Worm (Caenorhabditis elegans) whole organism, L4 larva: ENCODE results near the gene dpy-7.

Source experiments
- D1046.2 ChIP-seq: fragments of 200-800 bp; sonication (Bioruptor generic); IDR thresholded peaks from 2 replicates; pipeline ENCODE4 v1.3.6; 2022; ENCODE audit warnings: missing genetic modification characterization, missing compliant biosample characterization
- F37D6.2 ChIP-seq: sonication (generic microtip); optimal IDR thresholded peaks from 2 replicates; lab custom pipeline; 2016; ENCODE audit warnings: mild to moderate bottlenecking, missing genetic modification characterization, missing compliant biosample characterization
- F49E8.2 ChIP-seq: sonication (generic microtip); optimal IDR thresholded peaks from 2 replicates; lab custom pipeline; 2016; ENCODE audit warnings: missing compliant biosample characterization, mild to moderate bottlenecking, missing genetic modification characterization, borderline replicate concordance
- T20F7.1 ChIP-seq: fragments of 200-800 bp; sonication (Bioruptor generic); optimal IDR thresholded peaks from 2 replicates; lab custom pipeline; 2018; ENCODE audit warnings: mild to moderate bottlenecking, missing genetic modification characterization, missing compliant biosample characterization
- Y105C5A.15 ChIP-seq: fragments of 200-800 bp; sonication (Bioruptor generic); IDR thresholded peaks from 2 replicates; pipeline ENCODE4 v1.3.6; 2022; ENCODE audit warnings: missing genetic modification characterization, missing compliant biosample characterization
- Y48G9A.11 ChIP-seq: fragments of 200-800 bp; sonication (Bioruptor generic); IDR thresholded peaks from 2 replicates; pipeline ENCODE4 v1.3.6; 2022; ENCODE audit warnings: missing genetic modification reagents, missing genetic modification characterization, missing compliant biosample characterization
- Y5F2A.4 ChIP-seq: fragments of 200-800 bp; sonication (Bioruptor generic); optimal IDR thresholded peaks from 2 replicates; lab custom pipeline; 2018; ENCODE audit warnings: mild to moderate bottlenecking, missing genetic modification characterization, missing compliant biosample characterization
- Y75B8A.6 ChIP-seq: fragments of 200-800 bp; sonication (Bioruptor generic); IDR thresholded peaks from 2 replicates; pipeline ENCODE4 v1.3.6; 2022; ENCODE audit warnings: missing genetic modification reagents, missing genetic modification characterization, missing compliant biosample characterization
- ZK337.2 ChIP-seq: fragments of 200-800 bp; sonication (Bioruptor generic); IDR thresholded peaks from 2 replicates; pipeline ENCODE4 v1.3.6; 2022; ENCODE audit warnings: missing genetic modification reagents, missing genetic modification characterization, missing compliant biosample characterization
- aly-2 ChIP-seq: sonication (generic microtip); optimal IDR thresholded peaks from 2 replicates; lab custom pipeline; 2018; ENCODE audit warnings: missing biosample characterization, missing genetic modification characterization
- arid-1 ChIP-seq: fragments of 200-800 bp; sonication (Bioruptor generic); conservative IDR thresholded peaks from 2 replicates; pipeline ENCODE4 v1.3.6; 2022; ENCODE audit warnings: missing genetic modification reagents, missing genetic modification characterization, missing compliant biosample characterization
- ceh-44 ChIP-seq: fragments of 200-800 bp; sonication (Bioruptor generic); IDR thresholded peaks from 2 replicates; pipeline ENCODE4 v1.3.6; 2022; ENCODE audit warnings: missing genetic modification reagents, missing genetic modification characterization, missing compliant biosample characterization
- ceh-62 ChIP-seq: sonication (generic microtip); optimal IDR thresholded peaks from 2 replicates; lab custom pipeline; 2017; ENCODE audit warnings: missing biosample characterization, missing genetic modification characterization
- ces-1 ChIP-seq: fragments of 150-350 bp; sonication (generic microtip); optimal IDR thresholded peaks from 4 replicates; lab custom pipeline; 2014; ENCODE audit warnings: missing biosample characterization, missing genetic modification reagents, missing genetic modification characterization
- daf-19 ChIP-seq: fragments of 200-800 bp; sonication (Bioruptor generic); conservative IDR thresholded peaks from 2 replicates; pipeline ENCODE4 v1.3.6; 2022; ENCODE audit warnings: missing genetic modification characterization, missing compliant biosample characterization
- dmd-9 ChIP-seq: fragments of 200-800 bp; sonication (Bioruptor generic); IDR thresholded peaks from 2 replicates; pipeline ENCODE4 v1.3.6; 2022; ENCODE audit warnings: missing genetic modification reagents, missing genetic modification characterization, missing compliant biosample characterization
- hif-1 ChIP-seq, 2 experiments: sonication (generic microtip); optimal IDR thresholded peaks; 2 replicates each; lab custom pipeline; 2016 to 2017; ENCODE audit warnings: missing compliant biosample characterization in 2 of 2, missing genetic modification characterization in 2 of 2, missing genetic modification reagents in 2 of 2, missing genotype in 2 of 2, mild to moderate bottlenecking in 1 of 2
- hlh-11 ChIP-seq: fragments of 200-800 bp; sonication (Bioruptor generic); optimal IDR thresholded peaks from 2 replicates; lab custom pipeline; 2018; ENCODE audit warnings: mild to moderate bottlenecking, missing genetic modification characterization, missing compliant biosample characterization
- lin-13 ChIP-seq: fragments of 150-350 bp; optimal IDR thresholded peaks from 2 replicates; lab custom pipeline; 2014; ENCODE audit warnings: missing biosample characterization, missing genetic modification reagents, missing genetic modification characterization
- lir-3 ChIP-seq: sonication (generic microtip); optimal IDR thresholded peaks from 2 replicates; lab custom pipeline; 2016; ENCODE audit warnings: mild to moderate bottlenecking, missing genetic modification characterization, missing compliant biosample characterization
- madf-5 ChIP-seq, 2 experiments: fragments of 200-800 bp; sonication (Bioruptor generic); IDR thresholded peaks; 2 replicates each; pipeline ENCODE4 v1.3.6; 2022; ENCODE audit warnings: missing compliant biosample characterization in 2 of 2, missing genetic modification characterization in 2 of 2
- mep-1 ChIP-seq: fragments of 150-350 bp; sonication (generic microtip); optimal IDR thresholded peaks from 3 replicates; lab custom pipeline; 2014; ENCODE audit warnings: missing biosample characterization, missing genetic modification characterization
- mes-2 ChIP-seq: sonication (generic microtip); optimal IDR thresholded peaks from 2 replicates; lab custom pipeline; 2016; ENCODE audit warnings: missing genotype, mild to moderate bottlenecking, missing genetic modification characterization, missing compliant biosample characterization; ENCODE audit not compliant: poor library complexity, severe bottlenecking
- nhr-10 ChIP-seq: fragments of 150-350 bp; optimal IDR thresholded peaks from 2 replicates; lab custom pipeline; 2014; ENCODE audit warnings: missing biosample characterization, missing genetic modification characterization
- nhr-11 ChIP-seq: fragments of 150-350 bp; optimal IDR thresholded peaks from 2 replicates; lab custom pipeline; 2014; ENCODE audit warnings: missing biosample characterization, missing genetic modification characterization
- nhr-237 ChIP-seq: sonication (generic microtip); optimal IDR thresholded peaks from 2 replicates; lab custom pipeline; 2017; ENCODE audit warnings: missing biosample characterization, missing genetic modification characterization
- nhr-41 ChIP-seq: fragments of 200-800 bp; sonication (Bioruptor generic); IDR thresholded peaks from 2 replicates; pipeline ENCODE4 v1.3.6; 2022; ENCODE audit warnings: missing genetic modification reagents, missing genetic modification characterization, missing compliant biosample characterization
- saeg-2 ChIP-seq: fragments of 200-800 bp; sonication (Bioruptor generic); IDR thresholded peaks from 2 replicates; pipeline ENCODE4 v1.3.6; 2022; ENCODE audit warnings: missing genetic modification reagents, missing genetic modification characterization, missing compliant biosample characterization
- sdz-12 ChIP-seq: fragments of 200-800 bp; sonication (Bioruptor generic); optimal IDR thresholded peaks from 2 replicates; lab custom pipeline; 2018; ENCODE audit warnings: mild to moderate bottlenecking, missing genetic modification characterization, missing compliant biosample characterization
- set-16 ChIP-seq: fragments of 200-800 bp; sonication (Bioruptor generic); IDR thresholded peaks from 2 replicates; pipeline ENCODE4 v1.3.6; 2022; ENCODE audit warnings: missing genetic modification reagents, missing genetic modification characterization, missing compliant biosample characterization
- snpc-4 ChIP-seq: fragments of 150-350 bp; optimal IDR thresholded peaks from 2 replicates; lab custom pipeline; 2014; ENCODE audit warnings: missing biosample characterization, missing genetic modification characterization
- tra-1 ChIP-seq: fragments of 200-800 bp; sonication (Bioruptor generic); IDR thresholded peaks from 2 replicates; pipeline ENCODE4 v1.3.6; 2022; ENCODE audit warnings: missing genetic modification reagents, missing genetic modification characterization, missing compliant biosample characterization
- unc-62 ChIP-seq, 3 experiments: fragments of 150-350 bp in 1 of 3; sonication (generic microtip); optimal IDR thresholded peaks in 2 of 3; peaks in 1 of 3; 1 replicate in 1 of 3; 2 replicates in 2 of 3; lab custom pipeline; 2014 to 2017; ENCODE audit warnings: missing biosample characterization in 3 of 3, missing genetic modification characterization in 3 of 3, missing genetic modification reagents in 3 of 3, missing genotype in 1 of 3
- zag-1 ChIP-seq: fragments of 150-350 bp; optimal IDR thresholded peaks from 2 replicates; lab custom pipeline; 2014; ENCODE audit warnings: missing biosample characterization, missing genetic modification characterization
- ztf-7 ChIP-seq: fragments of 150-350 bp; optimal IDR thresholded peaks from 2 replicates; lab custom pipeline; 2014; ENCODE audit warnings: missing biosample characterization, missing genetic modification characterization

Gene dpy-7

ce11 chrX:7548158-7548557 is 10.6 kb upstream of the dpy-7 start, which contains the start of gene F46C8.1:
Gene F46C8.1, plus strand, starts transcription at chrX:7548458.
- TF ChIP-seq mes-2 (no peak), Y75B8A.6 (GFP tag; lab: Robert Waterston, UW) (no peak), zag-1 (no peak), nhr-11 (tag; lab: Kevin White, UChicago) (no peak), nhr-10 (tag; lab: Kevin White, UChicago) (no peak), aly-2 (tag; lab: Kevin White, UChicago) (no peak), ceh-62 (no peak), mep-1 (no peak), saeg-2 (GFP tag; lab: Robert Waterston, UW) (no peak), snpc-4 (no peak), tra-1 (GFP tag; lab: Robert Waterston, UW) (no peak), D1046.2 (GFP tag; lab: Robert Waterston, UW) (no peak)
- TF ChIP-seq, all 104 proteins: peak for 0

- TF ChIP-seq madf-5 (GFP tag; IDR thresholded peaks at IDR 0.05; lab: Robert Waterston, UW) (0 out of 4 replicates have a peak, but pooled peaks of 1 of the 2 experiments have one; percentile 22), hif-1 (tag; optimal IDR thresholded peaks at IDR 0.05; lab: Kevin White, UChicago) (no peak), lin-13 (no peak), hlh-11 (tag; lab: Kevin White, UChicago) (no peak), zag-1 (no peak), sdz-12 (GFP tag; lab: Kevin White, UChicago) (no peak), F49E8.2 (tag; lab: Kevin White, UChicago) (no peak), mep-1 (no peak), set-16 (GFP tag; lab: Robert Waterston, UW) (peak; percentile 89), ZK337.2 (GFP tag; lab: Robert Waterston, UW) (no peak), ces-1 (no peak)
Observed at ce11 chrX:7547696-7548095, 10.1 kb upstream of the dpy-7 start.

- no peak for TF ChIP-seq F37D6.2
- no peak for TF ChIP-seq daf-19 (GFP tag; lab: Robert Waterston, UW)
- TF ChIP-seq Y5F2A.4 (GFP tag; lab: Kevin White, UChicago): no peak
- TF ChIP-seq set-16 (GFP tag; lab: Robert Waterston, UW): no peak
- TF ChIP-seq T20F7.1 (GFP tag; lab: Kevin White, UChicago): no peak
- no peak for TF ChIP-seq ces-1
- TF ChIP-seq Y48G9A.11 (GFP tag; lab: Robert Waterston, UW): no peak
- no peak for TF ChIP-seq ztf-7
- TF ChIP-seq arid-1 (GFP tag; lab: Robert Waterston, UW): no peak
- no peak for TF ChIP-seq dmd-9
- no peak for TF ChIP-seq lir-3 (tag; lab: Kevin White, UChicago)
- no peak for TF ChIP-seq Y105C5A.15
- TF ChIP-seq nhr-237 (tag; lab: Kevin White, UChicago): no peak
- no peak for TF ChIP-seq F49E8.2 (tag; lab: Kevin White, UChicago)
- no peak for TF ChIP-seq hlh-11 (tag; lab: Kevin White, UChicago)
- no peak for TF ChIP-seq nhr-41 (GFP tag; lab: Robert Waterston, UW)
Observed at ce11 chrX:7546509-7546908, 8.9 kb upstream of the dpy-7 start, which contains the start of gene col-174. Gene col-174, plus strand, starts transcription at chrX:7546809.

- peak in 1 of 2 experiments; percentile 91 for TF ChIP-seq unc-62 (GFP tag; optimal IDR thresholded peaks at IDR 0.05 in 1 of 2; lab: Kevin White, UChicago)
- TF ChIP-seq unc-62 (tag; optimal IDR thresholded peaks at IDR 0.05; lab: Kevin White, UChicago): no peak
- TF ChIP-seq ceh-44: no peak
Observed at ce11 chrX:7541078-7541477, 3.5 kb upstream of the dpy-7 start.
